Worm (Caenorhabditis elegans) whole organism, late embryonic: ENCODE data around the gene mob-3.

Experiments used
- F13H6.1 ChIP-seq: sonication (generic microtip); optimal IDR thresholded peaks from 2 replicates; lab custom pipeline; 2016; ENCODE audit warnings: missing genetic modification characterization, missing compliant biosample characterization
- eyg-1 ChIP-seq: sonication (generic microtip); optimal IDR thresholded peaks from 2 replicates; lab custom pipeline; 2016; ENCODE audit warnings: missing genotype, missing genetic modification characterization, missing compliant biosample characterization
- hlh-15 ChIP-seq: sonication (generic microtip); optimal IDR thresholded peaks from 2 replicates; lab custom pipeline; 2016; ENCODE audit warnings: missing genetic modification characterization, missing compliant biosample characterization

ce11 chrIV:7433858-7434257, 45.1 kb upstream of the mob-3 start, which contains the start of gene B0496.11:
- TF ChIP-seq F13H6.1 (tag; lab: Kevin White, UChicago): no peak
- no peak for TF ChIP-seq hlh-15 (tag; lab: Kevin White, UChicago)
- TF ChIP-seq eyg-1 (tag; lab: Kevin White, UChicago): no peak
